Fruit fly (Drosophila melanogaster): Measurements from ENCODE around the gene CG11597.

The CG11597 gene

DNA sequence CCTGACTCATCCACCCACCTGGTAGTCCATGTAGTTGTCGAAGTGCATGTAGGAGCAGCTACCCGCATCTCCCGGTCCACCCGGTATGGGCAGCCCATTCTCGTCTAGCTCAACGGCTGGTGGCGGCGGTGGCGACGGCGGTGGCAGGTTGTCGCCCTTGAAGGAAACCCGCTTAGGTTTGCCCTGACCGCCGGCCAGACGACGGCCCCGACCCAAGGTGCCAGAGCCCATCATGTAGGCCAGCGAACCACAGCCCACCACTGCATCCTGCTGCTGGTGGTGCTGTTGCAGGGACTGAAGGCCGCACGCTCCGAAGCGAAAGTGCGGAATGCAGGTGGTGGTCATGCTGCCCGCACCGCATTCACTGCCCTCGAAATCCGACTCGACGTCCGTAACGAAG is 40.2 kb upstream of the CG11597 start:
- TF ChIP-seq Eip93F (GFP tag; optimal IDR thresholded peaks at IDR 0.05), result no peak
- no peak for TF ChIP-seq CG11294 (GFP tag; IDR thresholded peaks at IDR 0.05)
- TF ChIP-seq CG4318 (GFP tag; optimal IDR thresholded peaks at IDR 0.05), result no peak
- no peak for TF ChIP-seq pdm3 (GFP tag; optimal IDR thresholded peaks at IDR 0.05)
- no peak for TF ChIP-seq CG9139 (GFP tag; optimal IDR thresholded peaks at IDR 0.05)
- no peak for TF ChIP-seq CG8119 (GFP tag; IDR thresholded peaks at IDR 0.05)
- TF ChIP-seq fd59A (GFP tag; optimal IDR thresholded peaks at IDR 0.05), result no peak
- no peak for TF ChIP-seq CG3032 (tag; optimal IDR thresholded peaks at IDR 0.05)
- TF ChIP-seq ss (GFP tag; optimal IDR thresholded peaks at IDR 0.05), result no peak
- TF ChIP-seq achi (GFP tag; optimal IDR thresholded peaks at IDR 0.05), result no peak
- no peak for TF ChIP-seq Smox (GFP tag; optimal IDR thresholded peaks at IDR 0.05)

DNA sequence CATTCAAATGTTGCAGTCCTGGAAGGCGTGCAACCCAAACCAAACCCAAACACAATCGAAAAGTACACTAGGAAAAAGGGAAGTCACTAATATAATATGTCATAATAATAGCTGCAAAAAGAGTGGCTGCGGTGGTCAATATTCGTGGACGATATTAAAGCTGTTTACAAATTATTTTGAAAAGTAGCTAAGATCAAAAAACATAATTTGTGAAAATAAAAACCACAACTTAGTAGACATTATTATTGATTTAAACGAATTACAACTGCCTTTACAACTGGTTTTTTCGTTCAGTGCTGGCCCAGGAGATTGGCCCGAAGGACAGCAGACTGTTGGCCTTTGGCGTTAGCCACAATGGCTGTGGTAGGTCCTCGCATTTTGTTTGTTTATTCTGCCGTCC is 36.7 kb upstream of the CG11597 start:
- TF ChIP-seq svp (GFP tag), result peak; percentile 50
- no peak for TF ChIP-seq CG3032 (tag; optimal IDR thresholded peaks at IDR 0.05)
- no peak for TF ChIP-seq cyc (GFP tag; optimal IDR thresholded peaks at IDR 0.05)
- peak; percentile 19 for TF ChIP-seq Eip78C (GFP tag)

dm6 chr3L:11852924-11853323 is 30.8 kb upstream of the CG11597 start:
- TF ChIP-seq cyc (GFP tag; optimal IDR thresholded peaks at IDR 0.05), result no peak
- no peak for TF ChIP-seq net (GFP tag; optimal IDR thresholded peaks at IDR 0.05)
- peak; percentile 2 for TF ChIP-seq svp (GFP tag)

- TF ChIP-seq CG15336 (GFP tag; IDR thresholded peaks at IDR 0.05), result no peak
- TF ChIP-seq eg (GFP tag; IDR thresholded peaks at IDR 0.05), result no peak
- TF ChIP-seq topi (GFP tag; optimal IDR thresholded peaks at IDR 0.05), result no peak
- no peak for TF ChIP-seq lz (GFP tag; optimal IDR thresholded peaks at IDR 0.05)
- no peak for TF ChIP-seq esn (GFP tag; optimal IDR thresholded peaks at IDR 0.05)
- TF ChIP-seq CG34406 (GFP tag; optimal IDR thresholded peaks at IDR 0.05), result no peak
- no peak for TF ChIP-seq CG6163 (GFP tag; IDR thresholded peaks at IDR 0.05)
Observed at dm6 chr3L:11847703-11848102, 25.6 kb upstream of the CG11597 start, which contains the start of gene CG12521. Gene CG12521, minus strand, starts transcription at chr3L:11847803.

- no peak for TF ChIP-seq OdsH (GFP tag; optimal IDR thresholded peaks at IDR 0.05)
- no peak for TF ChIP-seq Hr38 (GFP tag; optimal IDR thresholded peaks at IDR 0.05)
- TF ChIP-seq acj6 (GFP tag; optimal IDR thresholded peaks at IDR 0.05), result no peak
- TF ChIP-seq CG8632 (GFP tag; optimal IDR thresholded peaks at IDR 0.05), result no peak
- TF ChIP-seq Lpt (GFP tag; optimal IDR thresholded peaks at IDR 0.05), result no peak
- no peak for TF ChIP-seq CG6854 (GFP tag; optimal IDR thresholded peaks at IDR 0.05)
- no peak for TF ChIP-seq fd85E (GFP tag; optimal IDR thresholded peaks at IDR 0.05)
Observed at dm6 chr3L:11836575-11837077, 14.6 kb upstream of the CG11597 start, which contains the start of gene CG43064. Gene CG43064, minus strand, starts transcription at chr3L:11836721.

DNA sequence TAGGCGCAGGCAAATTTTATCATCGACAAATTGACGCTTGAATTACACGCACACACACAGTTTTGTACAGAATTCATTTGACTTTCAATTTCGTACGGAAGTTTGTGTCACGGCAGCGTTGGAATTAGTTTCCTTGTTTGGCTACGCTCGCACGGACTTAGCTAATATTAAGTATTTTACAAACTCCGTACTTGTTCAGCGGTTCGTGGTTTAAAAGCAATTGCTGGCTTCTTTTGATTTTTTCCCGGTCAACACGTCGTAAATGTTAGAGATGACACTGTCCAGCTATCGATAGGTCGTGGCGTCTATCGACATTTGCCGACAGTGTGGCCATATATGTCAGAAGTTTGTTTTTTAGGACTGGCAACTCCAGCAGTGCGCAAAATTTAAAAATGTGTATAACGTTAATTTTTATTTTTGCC is 11.2 kb upstream of the CG11597 start, which contains the start of gene CycA:
TSS of gene CycA (minus strand) at position 283 of the 422 bp plus-strand sequence.
- TF ChIP-seq CG6808 (GFP tag; optimal IDR thresholded peaks at IDR 0.05) (no peak), dac (GFP tag; optimal IDR thresholded peaks at IDR 0.05) (no peak), Gug (GFP tag; IDR thresholded peaks at IDR 0.05) (no peak), CG31627 (GFP tag; optimal IDR thresholded peaks at IDR 0.05) (no peak), CG34406 (GFP tag; optimal IDR thresholded peaks at IDR 0.05) (no peak), Sox14 (GFP tag; optimal IDR thresholded peaks at IDR 0.05) (peak; percentile 32), eg (GFP tag; IDR thresholded peaks at IDR 0.05) (no peak), OdsH (GFP tag; optimal IDR thresholded peaks at IDR 0.05) (no peak), CG6854 (GFP tag; optimal IDR thresholded peaks at IDR 0.05) (no peak), Eip78C (GFP tag) (peak; percentile 68), CG7368 (GFP tag; optimal IDR thresholded peaks at IDR 0.05) (no peak), fkh (GFP tag; optimal IDR thresholded peaks at IDR 0.05) (peak; percentile 67), lz (GFP tag; optimal IDR thresholded peaks at IDR 0.05) (peak; percentile 20), CG6792 (GFP tag; optimal IDR thresholded peaks at IDR 0.05) (no peak), pdm3 (GFP tag; optimal IDR thresholded peaks at IDR 0.05) (no peak), Blimp-1 (GFP tag; optimal IDR thresholded peaks at IDR 0.05) (peak; percentile 29), Sox102F (GFP tag; optimal IDR thresholded peaks at IDR 0.05) (no peak), topi (GFP tag; optimal IDR thresholded peaks at IDR 0.05) (no peak), salr (GFP tag; optimal IDR thresholded peaks at IDR 0.05) (no peak), CG16779 (tag; optimal IDR thresholded peaks at IDR 0.05) (no peak), achi (GFP tag; optimal IDR thresholded peaks at IDR 0.05) (peak; percentile 0), fd85E (GFP tag; optimal IDR thresholded peaks at IDR 0.05) (no peak)

Data from whole organism, prepupa.